Worm (Caenorhabditis elegans) whole organism, mixed stage, embryonic: ENCODE results near the gene bra-1.
A peak's percentile ranks its signal among the peaks of the same experiment; 100 is the strongest.

ENCODE experiments used
- bed-3 ChIP-seq: fragments of 200-800 bp; sonication (Bioruptor generic); optimal IDR thresholded peaks from 3 replicates; lab custom pipeline; 2018; ENCODE audit warnings: mild to moderate bottlenecking, missing genetic modification characterization, moderate library complexity, missing compliant biosample characterization
- blmp-1 ChIP-seq: fragments of 150-350 bp; optimal IDR thresholded peaks from 2 replicates; lab custom pipeline; 2014; ENCODE audit warnings: missing biosample characterization, missing genetic modification characterization
- ceh-39 ChIP-seq: fragments of 150-350 bp; optimal IDR thresholded peaks from 2 replicates; lab custom pipeline; 2014; ENCODE audit warnings: missing biosample characterization, missing genetic modification characterization
- ceh-43 ChIP-seq: fragments of 200-800 bp; sonication (Bioruptor generic); optimal IDR thresholded peaks from 2 replicates; lab custom pipeline; 2018; ENCODE audit warnings: mild to moderate bottlenecking, missing genetic modification characterization, moderate library complexity, missing compliant biosample characterization
- ceh-83 ChIP-seq: fragments of 200-800 bp; sonication (Bioruptor generic); optimal IDR thresholded peaks from 2 replicates; lab custom pipeline; 2018; ENCODE audit warnings: mild to moderate bottlenecking, missing genetic modification characterization, missing compliant biosample characterization
- ces-1 ChIP-seq: fragments of 150-350 bp; optimal IDR thresholded peaks from 2 replicates; lab custom pipeline; 2014; ENCODE audit warnings: missing biosample characterization, missing genetic modification reagents, missing genetic modification characterization
- cnd-1 ChIP-seq: fragments of 200-800 bp; sonication (Bioruptor generic); optimal IDR thresholded peaks from 2 replicates; lab custom pipeline; 2018; ENCODE audit warnings: mild to moderate bottlenecking, missing genetic modification characterization, missing compliant biosample characterization
- drap-1 ChIP-seq: fragments of 200-800 bp; sonication (Bioruptor generic); optimal IDR thresholded peaks from 3 replicates; lab custom pipeline; 2018; ENCODE audit warnings: mild to moderate bottlenecking, missing genetic modification characterization, missing compliant biosample characterization
- elt-1 ChIP-seq: sonication (generic microtip); optimal IDR thresholded peaks from 2 replicates; lab custom pipeline; 2017; ENCODE audit warnings: missing genetic modification characterization, mild to moderate bottlenecking, missing compliant biosample characterization, antibody characterized with exemption, moderate library complexity, borderline replicate concordance; ENCODE audit not compliant: insufficient read depth
- elt-3 ChIP-seq: fragments of 150-350 bp; optimal IDR thresholded peaks from 2 replicates; lab custom pipeline; 2014; ENCODE audit warnings: missing biosample characterization, missing genetic modification characterization
- flh-1 ChIP-seq: fragments of 200-800 bp; sonication (Bioruptor generic); optimal IDR thresholded peaks from 2 replicates; lab custom pipeline; 2018; ENCODE audit warnings: mild to moderate bottlenecking, missing genetic modification characterization, moderate library complexity, missing compliant biosample characterization
- hlh-1 ChIP-seq: fragments of 150-350 bp; optimal IDR thresholded peaks from 2 replicates; lab custom pipeline; 2014; ENCODE audit warnings: missing biosample characterization, missing genetic modification reagents, missing genetic modification characterization
- lin-13 ChIP-seq: fragments of 150-350 bp; optimal IDR thresholded peaks from 2 replicates; lab custom pipeline; 2014; ENCODE audit warnings: missing biosample characterization, missing genetic modification characterization
- lin-32 ChIP-seq: fragments of 200-800 bp; sonication (Bioruptor generic); optimal IDR thresholded peaks from 2 replicates; lab custom pipeline; 2018; ENCODE audit warnings: mild to moderate bottlenecking, missing genetic modification characterization, missing compliant biosample characterization
- mab-5 ChIP-seq: fragments of 150-350 bp; optimal IDR thresholded peaks from 2 replicates; lab custom pipeline; 2014; ENCODE audit warnings: missing biosample characterization, missing genetic modification characterization
- mep-1 ChIP-seq: fragments of 150-350 bp; optimal IDR thresholded peaks from 2 replicates; lab custom pipeline; 2017; ENCODE audit warnings: missing biosample characterization, missing genetic modification reagents, missing genetic modification characterization, inconsistent platforms
- mls-2 ChIP-seq: sonication (generic microtip); optimal IDR thresholded peaks from 2 replicates; lab custom pipeline; 2016; ENCODE audit warnings: mild to moderate bottlenecking, missing genetic modification characterization, moderate library complexity, missing compliant biosample characterization
- nhr-237 ChIP-seq: fragments of 150-350 bp; optimal IDR thresholded peaks from 2 replicates; lab custom pipeline; 2014; ENCODE audit warnings: missing biosample characterization, missing genetic modification characterization
- nhr-28 ChIP-seq: fragments of 150-350 bp; optimal IDR thresholded peaks from 2 replicates; lab custom pipeline; 2014; ENCODE audit warnings: missing biosample characterization, missing genetic modification characterization
- nhr-76 ChIP-seq: sonication (generic microtip); optimal IDR thresholded peaks from 2 replicates; lab custom pipeline; 2017; ENCODE audit warnings: missing biosample characterization, missing genetic modification characterization
- pha-4 ChIP-seq: fragments of 150-350 bp; optimal IDR thresholded peaks from 2 replicates; lab custom pipeline; 2018; ENCODE audit warnings: missing biosample characterization, missing genetic modification reagents, missing genetic modification characterization
- sem-2 ChIP-seq: fragments of 200-800 bp; sonication (Bioruptor generic); optimal IDR thresholded peaks from 2 replicates; lab custom pipeline; 2018; ENCODE audit warnings: mild to moderate bottlenecking, missing genetic modification characterization, missing compliant biosample characterization
- snpc-4 ChIP-seq: fragments of 150-350 bp; optimal IDR thresholded peaks from 2 replicates; lab custom pipeline; 2014; ENCODE audit warnings: missing biosample characterization, missing genetic modification characterization
- sptf-1 ChIP-seq: sonication (generic microtip); optimal IDR thresholded peaks from 2 replicates; lab custom pipeline; 2017; ENCODE audit warnings: mild to moderate bottlenecking, missing genetic modification characterization, moderate library complexity, missing compliant biosample characterization
- tbx-8 ChIP-seq: fragments of 200-800 bp; sonication (Bioruptor generic); optimal IDR thresholded peaks from 2 replicates; lab custom pipeline; 2018; ENCODE audit warnings: mild to moderate bottlenecking, missing genetic modification characterization, moderate library complexity, missing compliant biosample characterization
- unc-120 ChIP-seq: sonication (generic microtip); optimal IDR thresholded peaks from 2 replicates; lab custom pipeline; 2017; ENCODE audit warnings: missing genetic modification characterization, missing compliant biosample characterization; ENCODE audit not compliant: poor library complexity, severe bottlenecking
- unc-39 ChIP-seq: fragments of 150-350 bp; optimal IDR thresholded peaks from 2 replicates; lab custom pipeline; 2014; ENCODE audit warnings: missing biosample characterization, missing genetic modification characterization
- unc-62 ChIP-seq: fragments of 150-350 bp; optimal IDR thresholded peaks from 2 replicates; lab custom pipeline; 2014; ENCODE audit warnings: missing biosample characterization, missing genetic modification reagents, missing genetic modification characterization
- zip-8 ChIP-seq: fragments of 150-350 bp; optimal IDR thresholded peaks from 2 replicates; lab custom pipeline; 2014; ENCODE audit warnings: missing biosample characterization, missing genetic modification characterization
- ztf-11 ChIP-seq: fragments of 150-350 bp; optimal IDR thresholded peaks from 2 replicates; lab custom pipeline; 2014; ENCODE audit warnings: missing biosample characterization, missing genetic modification characterization

Gene bra-1

ce11 chrX:13615181-13615580 is 16.9 kb downstream of the bra-1 start:
- TF ChIP-seq tbx-8 (GFP tag; lab: Kevin White, UChicago) (no peak), nhr-28 (tag; lab: Kevin White, UChicago) (no peak), ces-1 (peak; percentile 35), mep-1 (tag; lab: Kevin White, UChicago) (no peak)

ce11 chrX:13618574-13618973 is 20.3 kb downstream of the bra-1 start, which contains the start of gene nlp-53:
TSS of gene nlp-53 (plus strand) at chrX:13618874.
- TF ChIP-seq nhr-76 (tag; lab: Kevin White, UChicago) (no peak), drap-1 (no peak), ceh-83 (GFP tag; lab: Kevin White, UChicago) (no peak), ceh-43 (no peak), sem-2 (GFP tag; lab: Kevin White, UChicago) (no peak), nhr-237 (tag; lab: Kevin White, UChicago) (no peak), hlh-1 (tag; lab: Kevin White, UChicago) (no peak), sptf-1 (no peak), ztf-11 (tag; lab: Kevin White, UChicago) (no peak), lin-32 (no peak), unc-39 (tag; lab: Kevin White, UChicago) (no peak)

- no peak for TF ChIP-seq ceh-83 (GFP tag; lab: Kevin White, UChicago)
- TF ChIP-seq unc-39 (tag; lab: Kevin White, UChicago) = no peak
- no peak for TF ChIP-seq pha-4
- no peak for TF ChIP-seq zip-8 (tag; lab: Kevin White, UChicago)
- TF ChIP-seq unc-62 = no peak
- TF ChIP-seq snpc-4 (tag; lab: Kevin White, UChicago) = no peak
Measured at ce11 chrX:13621628-13622027, 23.4 kb downstream of the bra-1 start, which contains the start of gene Y12A6A.1. TSS of gene Y12A6A.1 (minus strand) at chrX:13621728.

ce11 chrX:13631122-13631672 is 32.9 kb downstream of the bra-1 start, which contains the start of gene nlg-1:
TSS of gene nlg-1 (minus strand) at chrX:13631172.
- no peak for TF ChIP-seq flh-1 (GFP tag; lab: Kevin White, UChicago)
- peak; percentile 77 for TF ChIP-seq ces-1

ce11 chrX:13632245-13632644 is 34.0 kb downstream of the bra-1 start:
- peak; percentile 79 for TF ChIP-seq ces-1
- TF ChIP-seq mep-1 (tag; lab: Kevin White, UChicago) = no peak
- TF ChIP-seq sptf-1 = peak; percentile 17
- TF ChIP-seq, all 35 proteins: peak for 2

- TF ChIP-seq unc-120 = no peak
- TF ChIP-seq nhr-76 (tag; lab: Kevin White, UChicago) = no peak
- TF ChIP-seq unc-62 = no peak
- no peak for TF ChIP-seq lin-13
- TF ChIP-seq nhr-28 (tag; lab: Kevin White, UChicago) = no peak
- TF ChIP-seq bed-3 (GFP tag; lab: Kevin White, UChicago) = no peak
- no peak for TF ChIP-seq mab-5 (tag; lab: Kevin White, UChicago)
- TF ChIP-seq elt-3 (tag; lab: Kevin White, UChicago) = no peak
- no peak for TF ChIP-seq ceh-83 (GFP tag; lab: Kevin White, UChicago)
- no peak for TF ChIP-seq elt-1 (tag; lab: Kevin White, UChicago)
- TF ChIP-seq cnd-1 (tag; lab: Kevin White, UChicago) = no peak
- TF ChIP-seq ces-1 = no peak
- TF ChIP-seq ceh-43 = no peak
- no peak for TF ChIP-seq blmp-1
- no peak for TF ChIP-seq ceh-39
- TF ChIP-seq lin-32 = no peak
- no peak for TF ChIP-seq nhr-237 (tag; lab: Kevin White, UChicago)
- no peak for TF ChIP-seq mls-2
- no peak for TF ChIP-seq pha-4
- TF ChIP-seq, all 35 proteins: peak for 0
Measured at ce11 chrX:13633032-13633431, 34.8 kb downstream of the bra-1 start.
